Worm (Caenorhabditis elegans) whole organism, L4 larva: Measurements from ENCODE around the gene srw-16.
"Not testable (repeated sequence)": the region's sequence is repeated elsewhere in the genome, so short reads cannot be mapped to it uniquely, and the experiment has no call there.

ENCODE experiments used
- Y105C5A.15 ChIP-seq: fragments of 200-800 bp; sonication (Bioruptor generic); IDR thresholded peaks from 2 replicates; pipeline ENCODE4 v1.3.6; 2022; ENCODE audit warnings: missing genetic modification characterization, missing compliant biosample characterization
- Y48G9A.11 ChIP-seq: fragments of 200-800 bp; sonication (Bioruptor generic); IDR thresholded peaks from 2 replicates; pipeline ENCODE4 v1.3.6; 2022; ENCODE audit warnings: missing genetic modification reagents, missing genetic modification characterization, missing compliant biosample characterization
- Y75B8A.6 ChIP-seq: fragments of 200-800 bp; sonication (Bioruptor generic); IDR thresholded peaks from 2 replicates; pipeline ENCODE4 v1.3.6; 2022; ENCODE audit warnings: missing genetic modification reagents, missing genetic modification characterization, missing compliant biosample characterization
- arid-1 ChIP-seq: fragments of 200-800 bp; sonication (Bioruptor generic); conservative IDR thresholded peaks from 2 replicates; pipeline ENCODE4 v1.3.6; 2022; ENCODE audit warnings: missing genetic modification reagents, missing genetic modification characterization, missing compliant biosample characterization
- ctbp-1 ChIP-seq: fragments of 200-800 bp; sonication (Bioruptor generic); IDR thresholded peaks from 2 replicates; pipeline ENCODE4 v1.3.6; 2022; ENCODE audit warnings: missing genetic modification reagents, missing genetic modification characterization, missing compliant biosample characterization
- daf-12 ChIP-seq: fragments of 150-350 bp; optimal IDR thresholded peaks from 2 replicates; lab custom pipeline; 2014; ENCODE audit warnings: missing biosample characterization, missing genetic modification reagents, missing genetic modification characterization
- daf-16 ChIP-seq, 3 experiments: sonication (generic microtip); optimal IDR thresholded peaks; 2 replicates each; lab custom pipeline; 2016 to 2017; ENCODE audit warnings: missing genetic modification characterization in 3 of 3, missing genetic modification reagents in 3 of 3, mild to moderate bottlenecking in 2 of 3, missing compliant biosample characterization in 2 of 3, missing biosample characterization in 1 of 3, moderate library complexity in 1 of 3
- daf-8 ChIP-seq: fragments of 200-800 bp; sonication (Bioruptor generic); IDR thresholded peaks from 2 replicates; pipeline ENCODE4 v1.3.6; 2022; ENCODE audit warnings: missing genetic modification characterization, missing compliant biosample characterization
- dmd-6 ChIP-seq: fragments of 200-800 bp; sonication (Bioruptor generic); IDR thresholded peaks from 2 replicates; pipeline ENCODE4 v1.3.6; 2022; ENCODE audit warnings: missing genetic modification reagents, missing genetic modification characterization, missing compliant biosample characterization
- dve-1 ChIP-seq: sonication (generic microtip); optimal IDR thresholded peaks from 2 replicates; lab custom pipeline; 2017; ENCODE audit warnings: antibody characterized with exemption, mild to moderate bottlenecking, missing genetic modification characterization, missing compliant biosample characterization; ENCODE audit not compliant: insufficient read depth
- egl-43 ChIP-seq: fragments of 200-800 bp; sonication (Bioruptor generic); IDR thresholded peaks from 2 replicates; pipeline ENCODE4 v1.3.6; 2022; ENCODE audit warnings: missing genetic modification reagents, missing genetic modification characterization, missing compliant biosample characterization
- hlh-11 ChIP-seq: fragments of 200-800 bp; sonication (Bioruptor generic); optimal IDR thresholded peaks from 2 replicates; lab custom pipeline; 2018; ENCODE audit warnings: mild to moderate bottlenecking, missing genetic modification characterization, missing compliant biosample characterization
- hlh-30 ChIP-seq: sonication (generic microtip); optimal IDR thresholded peaks from 2 replicates; lab custom pipeline; 2017; ENCODE audit warnings: antibody characterized with exemption, mild to moderate bottlenecking, missing genetic modification characterization, missing compliant biosample characterization; ENCODE audit not compliant: insufficient read depth
- lim-7 ChIP-seq: fragments of 200-800 bp; sonication (Bioruptor generic); IDR thresholded peaks from 2 replicates; pipeline ENCODE4 v1.3.6; 2022; ENCODE audit warnings: missing genetic modification characterization, missing compliant biosample characterization
- lin-1 ChIP-seq: fragments of 200-800 bp; sonication (Bioruptor generic); IDR thresholded peaks from 2 replicates; pipeline ENCODE4 v1.3.6; 2022; ENCODE audit warnings: missing genetic modification reagents, missing genetic modification characterization, missing compliant biosample characterization
- lir-3 ChIP-seq: sonication (generic microtip); optimal IDR thresholded peaks from 2 replicates; lab custom pipeline; 2016; ENCODE audit warnings: mild to moderate bottlenecking, missing genetic modification characterization, missing compliant biosample characterization
- madf-5 ChIP-seq, 2 experiments: fragments of 200-800 bp; sonication (Bioruptor generic); IDR thresholded peaks; 2 replicates each; pipeline ENCODE4 v1.3.6; 2022; ENCODE audit warnings: missing compliant biosample characterization in 2 of 2, missing genetic modification characterization in 2 of 2
- mdt-29 ChIP-seq: fragments of 200-800 bp; sonication (Bioruptor generic); IDR thresholded peaks from 2 replicates; pipeline ENCODE4 v1.3.6; 2022; ENCODE audit warnings: missing genetic modification reagents, missing genetic modification characterization, missing compliant biosample characterization
- nhr-28 ChIP-seq: fragments of 150-350 bp; optimal IDR thresholded peaks from 2 replicates; lab custom pipeline; 2014; ENCODE audit warnings: missing biosample characterization, missing genetic modification characterization
- nhr-42 ChIP-seq: fragments of 200-800 bp; sonication (Bioruptor generic); IDR thresholded peaks from 2 replicates; pipeline ENCODE4 v1.3.6; 2022; ENCODE audit warnings: missing genetic modification characterization, missing compliant biosample characterization
- nhr-6 ChIP-seq: fragments of 150-350 bp; optimal IDR thresholded peaks from 2 replicates; lab custom pipeline; 2014; ENCODE audit warnings: missing biosample characterization, missing genetic modification characterization
- pha-4 ChIP-seq, 2 experiments: fragments of 150-350 bp in 1 of 2; fragments of 200-800 bp in 1 of 2; sonication (Bioruptor generic) in 1 of 2; IDR thresholded peaks in 1 of 2; optimal IDR thresholded peaks in 1 of 2; 2 replicates each; pipeline versions ENCODE4 v1.3.6 to Lab custom; 2014 to 2022; ENCODE audit warnings: missing genetic modification characterization in 2 of 2, missing genetic modification reagents in 2 of 2, missing biosample characterization in 1 of 2, missing compliant biosample characterization in 1 of 2
- pqm-1 ChIP-seq: sonication (generic microtip); optimal IDR thresholded peaks from 2 replicates; lab custom pipeline; 2017; ENCODE audit warnings: missing biosample characterization, missing genetic modification characterization
- set-16 ChIP-seq: fragments of 200-800 bp; sonication (Bioruptor generic); IDR thresholded peaks from 2 replicates; pipeline ENCODE4 v1.3.6; 2022; ENCODE audit warnings: missing genetic modification reagents, missing genetic modification characterization, missing compliant biosample characterization
- snpc-1.2 ChIP-seq: fragments of 200-800 bp; sonication (Bioruptor generic); IDR thresholded peaks from 2 replicates; pipeline ENCODE4 v1.3.6; 2022; ENCODE audit warnings: missing genetic modification reagents, missing genetic modification characterization, missing compliant biosample characterization
- vab-7 ChIP-seq: fragments of 200-800 bp; sonication (Bioruptor generic); IDR thresholded peaks from 2 replicates; pipeline ENCODE4 v1.3.6; 2022; ENCODE audit warnings: missing genetic modification reagents, missing genetic modification characterization, missing compliant biosample characterization
- zfp-2 ChIP-seq: sonication (generic microtip); optimal IDR thresholded peaks from 2 replicates; lab custom pipeline; 2016; ENCODE audit warnings: mild to moderate bottlenecking, missing genetic modification characterization, missing compliant biosample characterization
- zfp-3 ChIP-seq: fragments of 200-800 bp; sonication (Bioruptor generic); conservative IDR thresholded peaks from 2 replicates; pipeline ENCODE4 v1.3.6; 2022; ENCODE audit warnings: missing genetic modification reagents, missing genetic modification characterization, missing compliant biosample characterization

Gene srw-16

DNA sequence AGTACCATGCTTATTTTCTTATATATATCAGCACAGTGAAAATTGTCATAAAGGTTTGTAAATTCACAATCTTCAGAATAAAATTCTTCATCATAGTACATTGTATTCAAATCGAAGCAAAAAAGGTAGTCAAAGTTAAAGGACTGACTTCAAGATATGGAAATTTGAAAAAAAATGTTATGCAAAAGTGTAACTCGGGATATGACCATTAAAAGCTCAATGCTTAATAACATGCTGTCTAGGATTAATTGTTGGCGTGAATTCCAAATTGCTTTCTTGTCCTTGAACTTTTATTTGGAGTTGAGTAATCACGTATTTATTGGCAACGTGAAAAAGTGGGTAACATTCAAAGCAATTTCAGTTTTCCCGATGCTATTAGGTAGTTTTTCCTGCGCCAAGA lies at the start of gene srw-16:
srw-16 (minus strand) TSS at position 101 of the 400 bp plus-strand sequence.
- TF ChIP-seq nhr-42 (GFP tag; lab: Robert Waterston, UW) (no peak), lin-1 (no peak), pha-4 (GFP tag; IDR thresholded peaks at IDR 0.05; lab: Robert Waterston, UW) (no peak), pha-4 (tag; optimal IDR thresholded peaks at IDR 0.05; lab: Kevin White, UChicago) (no peak), daf-12 (tag; lab: Kevin White, UChicago) (no peak), daf-8 (GFP tag; lab: Robert Waterston, UW) (no peak), hlh-30 (tag; lab: Kevin White, UChicago) (no peak), zfp-3 (no peak), arid-1 (GFP tag; lab: Robert Waterston, UW) (no peak), lir-3 (tag; lab: Kevin White, UChicago) (no peak), zfp-2 (tag; lab: Kevin White, UChicago) (no peak), nhr-28 (no peak)

ce11 chrV:15323417-15323816 lies 48.8 kb upstream of the srw-16 start:
- TF ChIP-seq nhr-6 (tag; lab: Kevin White, UChicago) (peak; percentile 19), dmd-6 (GFP tag; lab: Robert Waterston, UW) (peak; percentile 59), daf-16 (GFP tag; optimal IDR thresholded peaks at IDR 0.05; lab: Kevin White, UChicago) (no peak), daf-16 (tag; optimal IDR thresholded peaks at IDR 0.05; lab: Kevin White, UChicago) (peak; percentile 44), ctbp-1 (GFP tag; lab: Robert Waterston, UW) (no peak), hlh-11 (tag; lab: Kevin White, UChicago) (peak; percentile 27), egl-43 (GFP tag; lab: Robert Waterston, UW) (no peak), nhr-28 (peak; percentile 73), pqm-1 (tag; lab: Kevin White, UChicago) (peak; percentile 74), dve-1 (tag; lab: Kevin White, UChicago) (peak; percentile 23)

- TF ChIP-seq nhr-28 (peak; percentile 71), daf-16 (tag; optimal IDR thresholded peaks at IDR 0.05; lab: Kevin White, UChicago) (peak; percentile 24), dmd-6 (GFP tag; lab: Robert Waterston, UW) (peak; percentile 65), pqm-1 (tag; lab: Kevin White, UChicago) (peak; percentile 15)
- TF ChIP-seq daf-16 (GFP tag; optimal IDR thresholded peaks at IDR 0.05; lab: Kevin White, UChicago) = not testable (repeated sequence)
These were observed 48.0 kb upstream of the srw-16 start, which contains the start of gene nhr-247 for ce11 chrV:15322653-15323052. nhr-247 (plus strand) TSS chrV:15322982.

ce11 chrV:15321912-15322311 lies 47.3 kb upstream of the srw-16 start:
- TF ChIP-seq snpc-1.2 (GFP tag; lab: Robert Waterston, UW) = 0 out of 2 replicates have a peak, but pooled peaks have one; percentile 12
- 0 out of 2 replicates have a peak, but pooled peaks have one; percentile 21 for TF ChIP-seq egl-43 (GFP tag; lab: Robert Waterston, UW)
- TF ChIP-seq set-16 (GFP tag; lab: Robert Waterston, UW) = peak; percentile 82
- TF ChIP-seq, all 104 proteins: peak for 3; not testable (repeated sequence) for 101

DNA sequence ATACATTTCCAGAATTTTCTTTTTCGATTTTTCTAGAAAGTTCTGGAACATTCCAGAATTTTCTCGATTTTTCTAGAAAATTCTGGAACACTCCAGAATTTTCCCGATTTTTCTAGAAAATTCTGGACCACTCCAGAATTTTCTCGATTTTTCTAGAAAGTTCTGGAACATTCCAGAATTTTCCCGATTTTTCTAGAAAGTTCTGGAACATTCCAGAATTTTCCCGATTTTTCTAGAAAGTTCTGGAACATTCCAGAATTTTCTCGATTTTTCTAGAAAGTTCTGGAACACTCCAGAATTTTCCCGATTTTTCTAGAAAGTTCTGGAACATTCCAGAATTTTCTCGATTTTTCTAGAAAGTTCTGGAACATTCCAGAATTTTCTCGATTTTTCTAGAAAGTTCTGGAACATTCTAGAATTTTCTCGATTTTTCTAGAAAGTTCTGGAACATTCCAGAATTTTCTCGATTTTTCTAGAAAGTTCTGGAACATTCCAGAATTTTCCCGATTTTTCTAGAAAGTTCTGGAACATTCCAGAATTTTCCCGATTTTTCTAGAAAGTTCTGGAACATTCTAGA lies 46.2 kb upstream of the srw-16 start:
- TF ChIP-seq Y105C5A.15 (0 out of 2 replicates have a peak, but pooled peaks have one; percentile 30), mdt-29 (GFP tag; lab: Robert Waterston, UW) (peak; percentile 86), madf-5 (GFP tag; IDR thresholded peaks at IDR 0.05; lab: Robert Waterston, UW) (0 out of 4 replicates have a peak, but pooled peaks of 1 of the 2 experiments have one; percentile 63), egl-43 (GFP tag; lab: Robert Waterston, UW) (0 out of 2 replicates have a peak, but pooled peaks have one; percentile 24), snpc-1.2 (GFP tag; lab: Robert Waterston, UW) (peak; percentile 59; the same call in 1 of the 2 replicates), Y48G9A.11 (0 out of 2 replicates have a peak, but pooled peaks have one; percentile 60), Y75B8A.6 (GFP tag; lab: Robert Waterston, UW) (0 out of 2 replicates have a peak, but pooled peaks have one; percentile 46), vab-7 (GFP tag; lab: Robert Waterston, UW) (peak; percentile 51; the same call in 1 of the 2 replicates), lim-7 (GFP tag; lab: Robert Waterston, UW) (peak; percentile 73), arid-1 (GFP tag; lab: Robert Waterston, UW) (peak; percentile 76; the same call in 1 of the 2 replicates), ctbp-1 (GFP tag; lab: Robert Waterston, UW) (peak; percentile 57; the same call in 1 of the 2 replicates), pha-4 (GFP tag; IDR thresholded peaks at IDR 0.05; lab: Robert Waterston, UW) (peak; percentile 74; the same call in 1 of the 2 replicates), lin-1 (0 out of 2 replicates have a peak, but pooled peaks have one; percentile 57)
- TF ChIP-seq pha-4 (tag; optimal IDR thresholded peaks at IDR 0.05; lab: Kevin White, UChicago) = not testable (repeated sequence)
